Worm (Caenorhabditis elegans) whole organism, L4/young adult: ENCODE measurements around the gene F21C10.13.

Experiments used
- W03F9.2 ChIP-seq: fragments of 150-350 bp; optimal IDR thresholded peaks from 2 replicates; lab custom pipeline; 2014; ENCODE audit warnings: missing biosample characterization, missing genetic modification characterization
- him-1 ChIP-seq: sonication (generic microtip); optimal IDR thresholded peaks from 2 replicates; lab custom pipeline; 2016; ENCODE audit warnings: missing genotype, missing genetic modification reagents, missing genetic modification characterization, missing compliant biosample characterization

- TF ChIP-seq him-1 (tag; lab: Kevin White, UChicago) (no peak), W03F9.2 (tag; lab: Kevin White, UChicago) (no peak)
These were observed 13.9 kb upstream of the F21C10.13 start, which contains the start of gene F21C10.18 for ce11 chrV:9108219-9108618.
